Fruit fly (Drosophila melanogaster) whole organism, embryonic: ENCODE measurements around the gene ACXC.

Experiments used
- Atf6 ChIP-seq: fragments of 200-800 bp; sonication (Bioruptor generic); IDR thresholded peaks from 2 replicates; pipeline ENCODE4 v1.3.6; 2022; ENCODE audit warnings: missing biosample characterization, missing genetic modification characterization
- Bdp1 ChIP-seq: fragments of 200-800 bp; sonication (Bioruptor generic); optimal IDR thresholded peaks from 3 replicates; lab custom pipeline; 2016; ENCODE audit warnings: missing biosample characterization, missing genetic modification characterization
- Blimp-1 ChIP-seq: fragments of 200-800 bp; sonication (Bioruptor generic); optimal IDR thresholded peaks from 3 replicates; lab custom pipeline; 2018; ENCODE audit warnings: missing biosample characterization, missing genetic modification characterization, mild to moderate bottlenecking, moderate library complexity, missing genetic modification reagents
- CG10959 ChIP-seq: fragments of 200-800 bp; sonication (Bioruptor generic); IDR thresholded peaks from 2 replicates; pipeline ENCODE4 v1.3.6; 2022; ENCODE audit warnings: missing biosample characterization, missing genetic modification characterization
- CG11504 ChIP-seq: fragments of 200-800 bp; sonication (Bioruptor generic); optimal IDR thresholded peaks from 3 replicates; lab custom pipeline; 2019; ENCODE audit warnings: missing biosample characterization, mild to moderate bottlenecking, missing genetic modification characterization, moderate library complexity
- CG12155 ChIP-seq: fragments of 200-800 bp; sonication (Bioruptor generic); optimal IDR thresholded peaks from 3 replicates; lab custom pipeline; 2016; ENCODE audit warnings: missing biosample characterization, missing genetic modification characterization
- CG12744 ChIP-seq: fragments of 200-800 bp; sonication (Bioruptor generic); optimal IDR thresholded peaks from 2 replicates; lab custom pipeline; 2016; ENCODE audit warnings: missing biosample characterization, missing genetic modification characterization
- CG14441 ChIP-seq: fragments of 200-800 bp; sonication (Bioruptor generic); IDR thresholded peaks from 2 replicates; pipeline ENCODE4 v1.3.6; 2022; ENCODE audit warnings: missing biosample characterization, missing genetic modification characterization
- CG17385 ChIP-seq: fragments of 200-800 bp; sonication (Bioruptor generic); optimal IDR thresholded peaks from 3 replicates; lab custom pipeline; 2018; ENCODE audit warnings: missing biosample characterization, mild to moderate bottlenecking, missing genetic modification characterization
- CG17612 ChIP-seq: fragments of 200-800 bp; sonication (Bioruptor generic); IDR thresholded peaks from 2 replicates; pipeline ENCODE4 v1.3.6; 2022; ENCODE audit warnings: missing biosample characterization, missing genetic modification characterization
- CG17802 ChIP-seq: fragments of 200-800 bp; sonication (Bioruptor generic); optimal IDR thresholded peaks from 2 replicates; lab custom pipeline; 2018; ENCODE audit warnings: missing biosample characterization, mild to moderate bottlenecking, missing genetic modification characterization, moderate library complexity
- CG1832 ChIP-seq: fragments of 200-800 bp; sonication (Bioruptor generic); optimal IDR thresholded peaks from 2 replicates; lab custom pipeline; 2017; ENCODE audit warnings: missing biosample characterization, mild to moderate bottlenecking, missing genetic modification characterization, inconsistent platforms
- CG18764 ChIP-seq: fragments of 200-800 bp; sonication (Bioruptor generic); optimal IDR thresholded peaks from 3 replicates; lab custom pipeline; 2016; ENCODE audit warnings: missing biosample characterization, missing genetic modification characterization
- CG2889 ChIP-seq: fragments of 200-800 bp; sonication (Bioruptor generic); IDR thresholded peaks from 3 replicates; pipeline ENCODE4 v1.3.6; 2022; ENCODE audit warnings: missing biosample characterization, missing genetic modification characterization
- CG31441 ChIP-seq: fragments of 200-800 bp; sonication (Bioruptor generic); IDR thresholded peaks from 2 replicates; pipeline ENCODE4 v1.3.6; 2022; ENCODE audit warnings: missing biosample characterization, missing genetic modification characterization
- CG3281 ChIP-seq: fragments of 200-800 bp; sonication (Bioruptor generic); optimal IDR thresholded peaks from 3 replicates; lab custom pipeline; 2017; ENCODE audit warnings: missing biosample characterization, mild to moderate bottlenecking, missing genetic modification characterization
- CG42726 ChIP-seq: fragments of 200-800 bp; sonication (Bioruptor generic); IDR thresholded peaks from 2 replicates; pipeline ENCODE4 v1.3.6; 2022; ENCODE audit warnings: missing biosample characterization, missing genetic modification characterization; ENCODE audit not compliant: partially characterized antibody
- CG4328 ChIP-seq: fragments of 200-800 bp; sonication (Bioruptor generic); optimal IDR thresholded peaks from 3 replicates; lab custom pipeline; 2017; ENCODE audit warnings: missing biosample characterization, missing genetic modification reagents, missing genetic modification characterization
- CG6175 ChIP-seq: fragments of 200-800 bp; sonication (Bioruptor generic); IDR thresholded peaks from 3 replicates; pipeline ENCODE4 v1.3.6; 2022; ENCODE audit warnings: missing biosample characterization, missing genetic modification characterization
- CG7271 ChIP-seq: fragments of 200-800 bp; sonication (Bioruptor generic); optimal IDR thresholded peaks from 2 replicates; lab custom pipeline; 2018; ENCODE audit warnings: missing biosample characterization, mild to moderate bottlenecking, missing genetic modification characterization, moderate library complexity
- CG7556 ChIP-seq: fragments of 200-800 bp; sonication (Bioruptor generic); optimal IDR thresholded peaks from 2 replicates; lab custom pipeline; 2017; ENCODE audit warnings: missing biosample characterization, mild to moderate bottlenecking, missing genetic modification characterization
- CG8359 ChIP-seq: fragments of 200-800 bp; sonication (Bioruptor generic); optimal IDR thresholded peaks from 2 replicates; lab custom pipeline; 2017; ENCODE audit warnings: missing biosample characterization, mild to moderate bottlenecking, missing genetic modification characterization, borderline replicate concordance
- CG8478 ChIP-seq: fragments of >200 bp; optimal IDR thresholded peaks from 2 replicates; lab custom pipeline; 2018
- CoRest ChIP-seq: fragments of 200-800 bp; sonication (Bioruptor generic); optimal IDR thresholded peaks from 3 replicates; lab custom pipeline; 2018; ENCODE audit warnings: missing biosample characterization, mild to moderate bottlenecking, missing genetic modification characterization, moderate library complexity
- E2f1 ChIP-seq: fragments of 200-800 bp; sonication (Bioruptor generic); IDR thresholded peaks from 2 replicates; pipeline ENCODE4 v1.3.6; 2022; ENCODE audit warnings: missing biosample characterization, missing genetic modification characterization
- E2f2 ChIP-seq: fragments of 200-800 bp; sonication (Bioruptor generic); IDR thresholded peaks from 2 replicates; pipeline ENCODE4 v1.3.6; 2022; ENCODE audit warnings: missing biosample characterization, missing genetic modification characterization
- Fer1 ChIP-seq: fragments of 200-800 bp; sonication (Bioruptor generic); optimal IDR thresholded peaks from 2 replicates; lab custom pipeline; 2017; ENCODE audit warnings: missing biosample characterization, mild to moderate bottlenecking, missing genetic modification characterization
- Gug ChIP-seq: fragments of 200-800 bp; sonication (Bioruptor generic); IDR thresholded peaks from 4 replicates; pipeline ENCODE4 v1.3.6; 2022; ENCODE audit warnings: missing biosample characterization, missing genetic modification characterization
- HLH54F ChIP-seq: fragments of 200-800 bp; sonication (Bioruptor generic); optimal IDR thresholded peaks from 3 replicates; lab custom pipeline; 2016; ENCODE audit warnings: missing biosample characterization, missing genetic modification characterization
- PHDP ChIP-seq: fragments of 200-800 bp; sonication (Bioruptor generic); optimal IDR thresholded peaks from 3 replicates; lab custom pipeline; 2018; ENCODE audit warnings: missing biosample characterization, mild to moderate bottlenecking, missing genetic modification characterization, moderate library complexity
- Sox100B ChIP-seq: fragments of 200-800 bp; sonication (Bioruptor generic); optimal IDR thresholded peaks from 3 replicates; lab custom pipeline; 2018; ENCODE audit warnings: missing biosample characterization, mild to moderate bottlenecking, missing genetic modification characterization
- bsh ChIP-seq, 2 experiments: fragments of 200-800 bp; sonication (Bioruptor generic); optimal IDR thresholded peaks; 2 replicates each; lab custom pipeline; 2017 to 2018; ENCODE audit warnings: mild to moderate bottlenecking in 2 of 2, missing biosample characterization in 2 of 2, missing genetic modification characterization in 2 of 2, moderate library complexity in 1 of 2
- caup ChIP-seq: fragments of 200-800 bp; sonication (Bioruptor generic); optimal IDR thresholded peaks from 3 replicates; lab custom pipeline; 2017; ENCODE audit warnings: missing biosample characterization, mild to moderate bottlenecking, missing genetic modification characterization, moderate library complexity; ENCODE audit not compliant: severe bottlenecking
- chif ChIP-seq, 2 experiments: fragments of 200-800 bp; sonication (Bioruptor generic); optimal IDR thresholded peaks; 3 replicates each; lab custom pipeline; 2016; ENCODE audit warnings: missing biosample characterization in 2 of 2, missing genetic modification characterization in 2 of 2
- dmrt99B ChIP-seq: fragments of 200-800 bp; sonication (Bioruptor generic); optimal IDR thresholded peaks from 2 replicates; lab custom pipeline; 2018; ENCODE audit warnings: missing biosample characterization, mild to moderate bottlenecking, missing genetic modification characterization, moderate library complexity
- gem ChIP-seq: fragments of 200-800 bp; sonication (Bioruptor generic); optimal IDR thresholded peaks from 2 replicates; lab custom pipeline; 2019; ENCODE audit warnings: missing biosample characterization, mild to moderate bottlenecking, missing genetic modification characterization, moderate library complexity
- gsb ChIP-seq: fragments of 200-800 bp; sonication (Bioruptor generic); IDR thresholded peaks from 2 replicates; pipeline ENCODE4 v1.3.6; 2022; ENCODE audit warnings: missing biosample characterization, missing genetic modification characterization
- gsb-n ChIP-seq: fragments of 200-800 bp; sonication (Bioruptor generic); optimal IDR thresholded peaks from 3 replicates; lab custom pipeline; 2018; ENCODE audit warnings: missing biosample characterization, mild to moderate bottlenecking, missing genetic modification characterization
- mam ChIP-seq: fragments of 200-800 bp; sonication (Bioruptor generic); optimal IDR thresholded peaks from 3 replicates; lab custom pipeline; 2016; ENCODE audit warnings: missing biosample characterization, missing genetic modification characterization
- ranshi ChIP-seq: fragments of 200-800 bp; sonication (Bioruptor generic); IDR thresholded peaks from 2 replicates; pipeline ENCODE4 v1.3.6; 2022; ENCODE audit warnings: missing biosample characterization, missing genetic modification characterization
- scrt ChIP-seq: fragments of 200-800 bp; sonication (Bioruptor generic); optimal IDR thresholded peaks from 2 replicates; lab custom pipeline; 2018; ENCODE audit warnings: missing biosample characterization, mild to moderate bottlenecking, missing genetic modification characterization, moderate library complexity
- sens ChIP-seq: fragments of 200-800 bp; sonication (Bioruptor generic); peaks from one replicate; lab custom pipeline; 2016; ENCODE audit warnings: missing biosample characterization, missing genetic modification characterization
- sim ChIP-seq: fragments of 200-800 bp; sonication (Bioruptor generic); IDR thresholded peaks from 2 replicates; pipeline ENCODE4 v1.3.6; 2022; ENCODE audit warnings: missing biosample characterization, missing genetic modification characterization
- sisA ChIP-seq: fragments of 200-800 bp; sonication (Bioruptor generic); IDR thresholded peaks from 2 replicates; pipeline ENCODE4 v1.3.6; 2022; ENCODE audit warnings: missing biosample characterization, missing genetic modification characterization
- slou ChIP-seq: fragments of 200-800 bp; sonication (Bioruptor generic); optimal IDR thresholded peaks from 3 replicates; lab custom pipeline; 2016; ENCODE audit warnings: missing biosample characterization, missing genetic modification characterization
- tll ChIP-seq, 2 experiments: fragments of 200-800 bp in 1 of 2; fragments of >200 bp in 1 of 2; sonication (Bioruptor generic) in 1 of 2; optimal IDR thresholded peaks; 2 replicates each; lab custom pipeline; 2017 to 2019; ENCODE audit warnings: missing biosample characterization in 2 of 2, missing genetic modification characterization in 2 of 2, mild to moderate bottlenecking in 1 of 2, moderate library complexity in 1 of 2
- trh ChIP-seq: fragments of 200-800 bp; sonication (Bioruptor generic); optimal IDR thresholded peaks from 2 replicates; lab custom pipeline; 2016; ENCODE audit warnings: missing biosample characterization, missing genetic modification characterization
- unc-4 ChIP-seq: fragments of 200-800 bp; sonication (Bioruptor generic); IDR thresholded peaks from 2 replicates; pipeline ENCODE4 v1.3.6; 2022; ENCODE audit warnings: missing biosample characterization, missing genetic modification characterization; ENCODE audit not compliant: partially characterized antibody
- vvl ChIP-seq: fragments of 200-800 bp; sonication (Bioruptor generic); IDR thresholded peaks from 2 replicates; pipeline ENCODE4 v1.3.6; 2022; ENCODE audit warnings: missing biosample characterization, missing genetic modification characterization
- z ChIP-seq: fragments of 200-800 bp; sonication (Bioruptor generic); IDR thresholded peaks from 3 replicates; pipeline ENCODE4 v1.3.6; 2022; ENCODE audit warnings: missing biosample characterization, missing genetic modification characterization
- zf30C ChIP-seq: fragments of 200-800 bp; sonication (Bioruptor generic); optimal IDR thresholded peaks from 3 replicates; lab custom pipeline; 2018; ENCODE audit warnings: missing biosample characterization, mild to moderate bottlenecking, missing genetic modification characterization

ACXC gene

dm6 chr2L:12912230-12912629 lies at the start of gene ACXC:
Gene ACXC, plus strand, starts transcription at chr2L:12912530.
- TF ChIP-seq sim (no peak), Atf6 (no peak), CG12744 (GFP tag; lab: Kevin White, UChicago) (no peak), CG17612 (GFP tag; lab: Robert Waterston, UW) (no peak), E2f2 (no peak), chif (GFP tag; optimal IDR thresholded peaks at IDR 0.05; lab: Kevin White, UChicago) (no peak), trh (GFP tag; lab: Kevin White, UChicago) (no peak), vvl (no peak), CG14441 (GFP tag; lab: Robert Waterston, UW) (no peak), CG2889 (GFP tag; lab: Robert Waterston, UW) (no peak), CG4328 (GFP tag; lab: Kevin White, UChicago) (no peak), CG6175 (GFP tag; lab: Robert Waterston, UW) (no peak), CG17802 (tag; lab: Kevin White, UChicago) (no peak), CG3281 (no peak), CG8478 (lab: Kevin White, UChicago) (no peak), E2f1 (GFP tag; lab: Robert Waterston, UW) (no peak), CG1832 (GFP tag; lab: Kevin White, UChicago) (no peak), mam (GFP tag; lab: Kevin White, UChicago) (no peak)

dm6 chr2L:12867482-12867881 lies 44.8 kb upstream of the ACXC start:
- TF ChIP-seq Gug (GFP tag; lab: Robert Waterston, UW) (no peak), HLH54F (GFP tag; lab: Kevin White, UChicago) (no peak), CG12155 (GFP tag; lab: Kevin White, UChicago) (no peak), Fer1 (GFP tag; lab: Kevin White, UChicago) (no peak), sisA (GFP tag; lab: Robert Waterston, UW) (no peak), CG3281 (no peak), CG18764 (GFP tag; lab: Kevin White, UChicago) (no peak), Bdp1 (GFP tag; lab: Kevin White, UChicago) (no peak), CG7556 (GFP tag; lab: Kevin White, UChicago) (peak; percentile 49), PHDP (tag; lab: Kevin White, UChicago) (peak; percentile 24), caup (no peak), gsb (no peak), CG17385 (GFP tag; lab: Kevin White, UChicago) (peak; percentile 1), dmrt99B (tag; lab: Kevin White, UChicago) (peak; percentile 53), gem (peak; percentile 61), tll (GFP tag; optimal IDR thresholded peaks at IDR 0.05; lab: Kevin White, UChicago) (no peak), CG11504 (peak; percentile 52), Sox100B (GFP tag; lab: Kevin White, UChicago) (peak; percentile 24), z (GFP tag; lab: Robert Waterston, UW) (no peak), zf30C (GFP tag; lab: Kevin White, UChicago) (peak; percentile 1), sens (GFP tag; lab: Kevin White, UChicago) (peak; percentile 68), CG10959 (GFP tag; lab: Robert Waterston, UW) (no peak), CoRest (tag; lab: Kevin White, UChicago) (peak; percentile 9), unc-4 (GFP tag; lab: Robert Waterston, UW) (no peak), ranshi (GFP tag; lab: Robert Waterston, UW) (no peak), CG7271 (no peak), Blimp-1 (GFP tag; lab: Kevin White, UChicago) (peak; percentile 42), CG8359 (no peak), bsh (GFP tag; optimal IDR thresholded peaks at IDR 0.05; lab: Kevin White, UChicago) (peak in 1 of 2 experiments; percentile 49), CG42726 (no peak), slou (peak; percentile 9), gsb-n (tag; lab: Kevin White, UChicago) (peak; percentile 5), CG31441 (peak; percentile 31; the same call in 1 of the 2 replicates), scrt (GFP tag; lab: Kevin White, UChicago) (no peak)
